Fruit fly (Drosophila melanogaster): ENCODE results near the gene Vav.

dm6 chrX:19316583-19316982 lies 55.0 kb downstream of the Vav start:
- TF ChIP-seq CG8478 (optimal IDR thresholded peaks at IDR 0.05) (no peak), CTCF (optimal IDR thresholded peaks at IDR 0.05) (no peak)
